Fruit fly (Drosophila melanogaster) whole organism, prepupa: ENCODE data around the gene timeout.

Experiments
- CG10631 ChIP-seq: fragments of 200-800 bp; sonication (Bioruptor generic); optimal IDR thresholded peaks from 2 replicates; lab custom pipeline; 2016; ENCODE audit warnings: missing biosample characterization, missing genetic modification characterization
- CG11294 ChIP-seq: fragments of 200-800 bp; sonication (Bioruptor generic); IDR thresholded peaks from 2 replicates; pipeline ENCODE4 v1.3.6; 2022; ENCODE audit warnings: missing biosample characterization, missing genetic modification characterization
- CG11762 ChIP-seq: fragments of 200-800 bp; sonication (Bioruptor generic); optimal IDR thresholded peaks from 3 replicates; lab custom pipeline; 2016; ENCODE audit warnings: missing biosample characterization, missing genetic modification characterization; ENCODE audit not compliant: insufficient read depth
- CG3032 ChIP-seq: fragments of 200-800 bp; optimal IDR thresholded peaks from 2 replicates; lab custom pipeline; 2019; ENCODE audit warnings: missing biosample characterization, mild to moderate bottlenecking, missing genetic modification characterization, moderate library complexity
- CG31627 ChIP-seq: fragments of 200-800 bp; sonication (Bioruptor generic); optimal IDR thresholded peaks from 3 replicates; lab custom pipeline; 2016; ENCODE audit warnings: missing biosample characterization, missing genetic modification characterization
- CG34406 ChIP-seq: fragments of 200-800 bp; sonication (Bioruptor generic); optimal IDR thresholded peaks from 3 replicates; lab custom pipeline; 2016; ENCODE audit warnings: missing biosample characterization, missing genetic modification characterization
- CG3919 ChIP-seq: fragments of 200-800 bp; sonication (Bioruptor generic); optimal IDR thresholded peaks from 3 replicates; lab custom pipeline; 2016; ENCODE audit warnings: missing biosample characterization, missing genetic modification characterization
- CG4318 ChIP-seq: fragments of 200-800 bp; sonication (Bioruptor generic); optimal IDR thresholded peaks from 3 replicates; lab custom pipeline; 2017; ENCODE audit warnings: missing biosample characterization, mild to moderate bottlenecking, missing genetic modification characterization
- CG6163 ChIP-seq: fragments of 200-800 bp; sonication (Bioruptor generic); IDR thresholded peaks from 3 replicates; pipeline ENCODE4 v1.3.6; 2022; ENCODE audit warnings: missing biosample characterization, missing genetic modification characterization
- CG6792 ChIP-seq: fragments of 200-800 bp; sonication (Bioruptor generic); optimal IDR thresholded peaks from 3 replicates; lab custom pipeline; 2016; ENCODE audit warnings: missing biosample characterization, missing genetic modification characterization
- CG7368 ChIP-seq: fragments of 200-800 bp; sonication (Bioruptor generic); optimal IDR thresholded peaks from 3 replicates; lab custom pipeline; 2016; ENCODE audit warnings: missing biosample characterization, missing genetic modification characterization
- CG8319 ChIP-seq: fragments of 200-800 bp; sonication (Bioruptor generic); optimal IDR thresholded peaks from 3 replicates; lab custom pipeline; 2016; ENCODE audit warnings: missing biosample characterization, missing genetic modification characterization
- CG8632 ChIP-seq: fragments of 200-800 bp; sonication (Bioruptor generic); optimal IDR thresholded peaks from 3 replicates; lab custom pipeline; 2016; ENCODE audit warnings: missing biosample characterization, missing genetic modification characterization
- Eip75B ChIP-seq: fragments of 200-800 bp; sonication (Bioruptor generic); optimal IDR thresholded peaks from 3 replicates; lab custom pipeline; 2016; ENCODE audit warnings: missing biosample characterization, missing genetic modification characterization
- Ets21C ChIP-seq: fragments of 200-800 bp; sonication (Bioruptor generic); optimal IDR thresholded peaks from 3 replicates; lab custom pipeline; 2016; ENCODE audit warnings: missing biosample characterization, missing genetic modification characterization
- Ets96B ChIP-seq: fragments of 200-800 bp; optimal IDR thresholded peaks from 2 replicates; lab custom pipeline; 2019; ENCODE audit warnings: missing biosample characterization, mild to moderate bottlenecking, missing genetic modification characterization, moderate library complexity
- Gug ChIP-seq: fragments of 200-800 bp; sonication (Bioruptor generic); IDR thresholded peaks from 2 replicates; pipeline ENCODE4 v1.3.6; 2022; ENCODE audit warnings: missing biosample characterization, missing genetic modification characterization
- Hr38 ChIP-seq: sonication (Bioruptor generic); optimal IDR thresholded peaks from 2 replicates; lab custom pipeline; 2016; ENCODE audit warnings: missing biosample characterization, missing genetic modification characterization
- Hr39 ChIP-seq: fragments of 200-800 bp; sonication (Bioruptor generic); optimal IDR thresholded peaks from 2 replicates; lab custom pipeline; 2016; ENCODE audit warnings: missing biosample characterization, missing genetic modification characterization
- Lpt ChIP-seq: fragments of 200-800 bp; sonication (Bioruptor generic); optimal IDR thresholded peaks from 3 replicates; lab custom pipeline; 2016; ENCODE audit warnings: missing biosample characterization, missing genetic modification characterization
- OdsH ChIP-seq: fragments of 200-800 bp; sonication (Bioruptor generic); optimal IDR thresholded peaks from 3 replicates; lab custom pipeline; 2016; ENCODE audit warnings: missing biosample characterization, missing genetic modification characterization
- Sox15 ChIP-seq: fragments of 200-800 bp; sonication (Bioruptor generic); optimal IDR thresholded peaks from 3 replicates; lab custom pipeline; 2016; ENCODE audit warnings: missing biosample characterization, missing genetic modification characterization
- achi ChIP-seq: fragments of 200-800 bp; sonication (Bioruptor generic); optimal IDR thresholded peaks from 3 replicates; lab custom pipeline; 2016; ENCODE audit warnings: missing biosample characterization, missing genetic modification characterization
- acj6 ChIP-seq: fragments of 200-800 bp; sonication (Bioruptor generic); optimal IDR thresholded peaks from 3 replicates; lab custom pipeline; 2016; ENCODE audit warnings: missing biosample characterization, missing genetic modification characterization
- dac ChIP-seq: fragments of 200-800 bp; sonication (Bioruptor generic); optimal IDR thresholded peaks from 2 replicates; lab custom pipeline; 2017; ENCODE audit warnings: missing biosample characterization, mild to moderate bottlenecking, missing genetic modification characterization
- dsx ChIP-seq: fragments of 200-800 bp; optimal IDR thresholded peaks from 3 replicates; lab custom pipeline; 2019; ENCODE audit warnings: missing biosample characterization, mild to moderate bottlenecking, missing genetic modification characterization, moderate library complexity; ENCODE audit not compliant: poor library complexity, severe bottlenecking
- esn ChIP-seq: fragments of 200-800 bp; sonication (Bioruptor generic); optimal IDR thresholded peaks from 2 replicates; lab custom pipeline; 2016; ENCODE audit warnings: missing biosample characterization, mild to moderate bottlenecking, missing genetic modification characterization, moderate library complexity
- fd59A ChIP-seq: fragments of 200-800 bp; sonication (Bioruptor generic); optimal IDR thresholded peaks from 2 replicates; lab custom pipeline; 2017; ENCODE audit warnings: missing biosample characterization, mild to moderate bottlenecking, missing genetic modification characterization, missing genetic modification reagents
- fd85E ChIP-seq: fragments of 200-800 bp; sonication (Bioruptor generic); optimal IDR thresholded peaks from 3 replicates; lab custom pipeline; 2016; ENCODE audit warnings: missing biosample characterization, missing genetic modification characterization
- fkh ChIP-seq: fragments of 200-800 bp; sonication (Bioruptor generic); optimal IDR thresholded peaks from 3 replicates; lab custom pipeline; 2017; ENCODE audit warnings: missing biosample characterization, mild to moderate bottlenecking, missing genetic modification characterization, moderate library complexity
- lz ChIP-seq: fragments of 200-800 bp; sonication (Bioruptor generic); optimal IDR thresholded peaks from 3 replicates; lab custom pipeline; 2016; ENCODE audit warnings: missing biosample characterization, missing genetic modification characterization
- net ChIP-seq: fragments of 200-800 bp; sonication (Bioruptor generic); optimal IDR thresholded peaks from 3 replicates; lab custom pipeline; 2016; ENCODE audit warnings: missing biosample characterization, missing genetic modification characterization
- salr ChIP-seq, 2 experiments: fragments of 200-800 bp; sonication (Bioruptor generic); optimal IDR thresholded peaks; 3 replicates each; lab custom pipeline; 2016 to 2018; ENCODE audit warnings: missing biosample characterization in 2 of 2, missing genetic modification characterization in 2 of 2, mild to moderate bottlenecking in 1 of 2
- spab ChIP-seq: fragments of 200-800 bp; sonication (Bioruptor generic); optimal IDR thresholded peaks from 2 replicates; lab custom pipeline; 2017; ENCODE audit warnings: missing biosample characterization, mild to moderate bottlenecking, missing genetic modification characterization, missing genetic modification reagents
- ss ChIP-seq, 2 experiments: fragments of 200-800 bp; sonication (Bioruptor generic); optimal IDR thresholded peaks; 2 replicates in 1 of 2; 3 replicates in 1 of 2; lab custom pipeline; 2017 to 2018; ENCODE audit warnings: mild to moderate bottlenecking in 2 of 2, missing biosample characterization in 2 of 2, missing genetic modification characterization in 2 of 2, moderate library complexity in 1 of 2
- svp ChIP-seq: fragments of 200-800 bp; sonication (Bioruptor generic); peaks from one replicate; lab custom pipeline; 2016; ENCODE audit warnings: missing biosample characterization, missing genetic modification characterization

Gene timeout

DNA sequence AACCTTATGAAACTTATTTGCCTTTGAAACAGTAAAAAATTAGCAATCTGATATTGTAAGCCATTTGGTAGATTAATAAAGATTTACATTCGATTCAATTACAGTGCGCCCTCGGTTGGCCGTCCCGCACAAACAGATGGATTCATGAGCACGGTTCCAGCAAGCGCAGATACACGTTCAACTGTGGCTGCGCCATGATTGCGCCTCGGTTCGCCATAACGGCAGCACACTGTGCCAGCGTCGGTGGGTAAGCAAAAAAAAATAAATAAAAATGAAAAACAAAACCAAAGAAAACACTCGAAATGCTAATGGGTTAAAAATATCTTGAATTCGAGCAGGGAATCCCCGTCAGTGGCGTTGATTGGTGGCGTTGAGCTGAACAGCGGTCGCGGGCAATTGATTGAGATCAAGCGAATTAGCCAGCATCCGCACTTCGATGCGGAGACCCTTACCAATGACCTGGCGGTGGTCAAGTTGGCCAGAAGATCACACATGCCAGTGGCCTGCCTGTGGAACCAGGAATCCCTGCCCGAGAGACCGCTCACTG lies 49.3 kb upstream of the timeout start (continued):
- peak; percentile 64 for TF ChIP-seq svp (GFP tag; lab: Kevin White, UChicago)
- TF ChIP-seq CG7368 (GFP tag; lab: Kevin White, UChicago) = no peak
- TF ChIP-seq CG34406 (GFP tag; lab: Kevin White, UChicago) = peak; percentile 36
- TF ChIP-seq salr (GFP tag; optimal IDR thresholded peaks at IDR 0.05; lab: Kevin White, UChicago) = no peak
- TF ChIP-seq CG11294 (GFP tag; lab: Robert Waterston, UW) = no peak
- peak; percentile 27 for TF ChIP-seq CG8632 (GFP tag; lab: Kevin White, UChicago)
- TF ChIP-seq spab (GFP tag; lab: Kevin White, UChicago) = peak; percentile 9
- peak; percentile 17 for TF ChIP-seq achi (GFP tag; lab: Kevin White, UChicago)
- peak; percentile 8 for TF ChIP-seq net

- no peak for TF ChIP-seq CG6792 (GFP tag; lab: Kevin White, UChicago)
- TF ChIP-seq esn (GFP tag; lab: Kevin White, UChicago) = no peak
- TF ChIP-seq fkh = no peak
- TF ChIP-seq fd85E (GFP tag; lab: Kevin White, UChicago) = no peak
- no peak for TF ChIP-seq svp (GFP tag; lab: Kevin White, UChicago)
- no peak for TF ChIP-seq net
- no peak for TF ChIP-seq lz (GFP tag; lab: Kevin White, UChicago)
- TF ChIP-seq dsx (GFP tag; lab: Kevin White, UChicago) = no peak
- TF ChIP-seq Hr39 = no peak
- no peak for TF ChIP-seq OdsH (GFP tag; lab: Kevin White, UChicago)
- no peak for TF ChIP-seq Ets21C (GFP tag; lab: Kevin White, UChicago)
- no peak for TF ChIP-seq CG6163 (GFP tag; lab: Robert Waterston, UW)
- TF ChIP-seq Lpt (GFP tag; lab: Kevin White, UChicago) = no peak
- TF ChIP-seq CG34406 (GFP tag; lab: Kevin White, UChicago) = no peak
- TF ChIP-seq CG31627 (GFP tag; lab: Kevin White, UChicago) = no peak
- TF ChIP-seq CG11762 (GFP tag; lab: Kevin White, UChicago) = no peak
- TF ChIP-seq acj6 = no peak
- no peak for TF ChIP-seq fd59A
- no peak for TF ChIP-seq achi (GFP tag; lab: Kevin White, UChicago)
- no peak for TF ChIP-seq CG8319
Observed at dm6 chr3R:13041750-13042149, 46.7 kb upstream of the timeout start, which contains the start of gene CG11670. CG11670 (plus strand) TSS chr3R:13042050.

DNA sequence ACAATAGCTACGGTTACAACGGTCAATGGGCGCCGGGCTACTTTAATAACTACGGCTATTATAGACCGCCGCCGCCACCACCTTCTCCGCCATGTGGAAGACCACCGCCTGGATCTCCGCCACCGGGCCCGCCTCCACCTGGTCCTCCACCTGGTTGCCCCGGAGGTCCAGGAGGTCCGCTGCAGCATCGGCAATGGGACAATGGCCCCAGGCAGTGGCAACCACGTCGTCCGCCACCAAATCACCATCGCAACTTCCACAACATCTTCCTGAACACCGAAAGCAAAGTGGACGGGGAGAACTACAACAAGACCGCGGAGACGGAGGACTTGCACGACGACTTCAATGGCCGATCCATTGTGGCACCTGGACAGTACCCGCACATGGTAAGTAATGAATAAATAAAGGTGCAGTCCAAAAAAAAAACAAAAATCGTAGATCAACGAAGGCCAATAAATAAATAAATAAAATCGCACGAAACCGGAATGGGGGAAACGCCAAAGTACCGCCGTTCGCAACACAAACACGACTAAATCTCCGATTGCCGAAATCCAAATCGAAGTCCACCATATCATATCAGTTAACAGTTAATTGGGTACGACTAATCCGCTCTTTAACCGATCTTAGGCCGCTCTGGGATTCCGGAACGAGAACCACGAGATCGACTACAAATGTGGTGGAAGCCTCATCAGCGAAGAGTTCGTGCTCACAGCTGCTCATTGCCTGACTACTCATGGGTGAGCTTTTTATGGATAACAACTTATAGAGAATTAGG lies 46.0 kb upstream of the timeout start, which contains the start of gene snk:
TSS of gene snk (minus strand) at position 513 of the 775 bp plus-strand sequence.
- no peak for TF ChIP-seq Eip75B (GFP tag; lab: Kevin White, UChicago)
- TF ChIP-seq CG8319 = no peak
- no peak for TF ChIP-seq Hr38 (GFP tag; lab: Kevin White, UChicago)
- TF ChIP-seq Hr39 = no peak
- no peak for TF ChIP-seq CG4318 (GFP tag; lab: Kevin White, UChicago)
- no peak for TF ChIP-seq CG3032 (tag; lab: Kevin White, UChicago)
- TF ChIP-seq Gug (GFP tag; lab: Robert Waterston, UW) = no peak
- no peak for TF ChIP-seq Sox15 (GFP tag; lab: Kevin White, UChicago)

- TF ChIP-seq ss (GFP tag; optimal IDR thresholded peaks at IDR 0.05; lab: Kevin White, UChicago) (no peak), fd85E (GFP tag; lab: Kevin White, UChicago) (no peak), Ets96B (tag; lab: Kevin White, UChicago) (no peak), salr (GFP tag; optimal IDR thresholded peaks at IDR 0.05; lab: Kevin White, UChicago) (no peak), CG3919 (GFP tag; lab: Kevin White, UChicago) (no peak), dac (GFP tag; lab: Kevin White, UChicago) (no peak), CG10631 (no peak), Lpt (GFP tag; lab: Kevin White, UChicago) (no peak), Hr39 (no peak)
Observed at dm6 chr3R:13043857-13044256, 44.6 kb upstream of the timeout start, which contains the start of gene CG45122. CG45122 (plus strand) TSS chr3R:13044157.
